Fruit fly (Drosophila melanogaster) whole organism, adult: ENCODE results near the gene CG7518.

Source experiments
- CG11617 ChIP-seq: fragments of 200-800 bp; sonication (Bioruptor generic); optimal IDR thresholded peaks from 2 replicates; lab custom pipeline; 2017; ENCODE audit warnings: mild to moderate bottlenecking, missing biosample characterization, missing genetic modification reagents, missing genetic modification characterization
- CG12768 ChIP-seq: fragments of 200-800 bp; sonication (Bioruptor generic); optimal IDR thresholded peaks from 2 replicates; lab custom pipeline; 2017; ENCODE audit warnings: missing biosample characterization, missing genetic modification characterization, mild to moderate bottlenecking, moderate library complexity, missing genetic modification reagents
- CG14711 ChIP-seq: fragments of 200-800 bp; sonication (Bioruptor generic); optimal IDR thresholded peaks from 2 replicates; lab custom pipeline; 2018; ENCODE audit warnings: missing biosample characterization, mild to moderate bottlenecking, missing genetic modification characterization, moderate library complexity
- CG1620 ChIP-seq: fragments of 200-800 bp; sonication (Bioruptor generic); optimal IDR thresholded peaks from 2 replicates; lab custom pipeline; 2016; ENCODE audit warnings: missing biosample characterization, missing genetic modification characterization
- CG33017 ChIP-seq: fragments of 200-800 bp; sonication (Bioruptor generic); optimal IDR thresholded peaks from 2 replicates; lab custom pipeline; 2018; ENCODE audit warnings: missing biosample characterization, mild to moderate bottlenecking, missing genetic modification characterization, moderate library complexity
- CG5204 ChIP-seq: fragments of 200-800 bp; sonication (Bioruptor generic); optimal IDR thresholded peaks from 2 replicates; lab custom pipeline; 2016; ENCODE audit warnings: missing biosample characterization, missing genetic modification characterization
- CG7045 ChIP-seq: fragments of 200-800 bp; sonication (Bioruptor generic); optimal IDR thresholded peaks from 2 replicates; lab custom pipeline; 2017; ENCODE audit warnings: missing biosample characterization, mild to moderate bottlenecking, missing genetic modification characterization
- CG7101 ChIP-seq: fragments of 200-800 bp; sonication (Bioruptor generic); optimal IDR thresholded peaks from 2 replicates; lab custom pipeline; 2018; ENCODE audit warnings: missing biosample characterization, mild to moderate bottlenecking, missing genetic modification characterization, moderate library complexity
- Clk ChIP-seq: fragments of 200-800 bp; sonication (Bioruptor generic); optimal IDR thresholded peaks from 2 replicates; lab custom pipeline; 2017; ENCODE audit warnings: missing biosample characterization, missing genetic modification characterization
- Crg-1 ChIP-seq: fragments of 200-800 bp; sonication (Bioruptor generic); optimal IDR thresholded peaks from 2 replicates; lab custom pipeline; 2016; ENCODE audit warnings: missing biosample characterization, missing genetic modification characterization
- Hr96 ChIP-seq: fragments of 200-800 bp; sonication (Bioruptor generic); optimal IDR thresholded peaks from 2 replicates; lab custom pipeline; 2016; ENCODE audit warnings: missing biosample characterization, missing genetic modification characterization
- Mnt ChIP-seq: fragments of 200-800 bp; sonication (Bioruptor generic); optimal IDR thresholded peaks from 2 replicates; lab custom pipeline; 2016; ENCODE audit warnings: missing biosample characterization, mild to moderate bottlenecking, missing genetic modification characterization
- bab1 ChIP-seq: fragments of 200-800 bp; sonication (Bioruptor generic); optimal IDR thresholded peaks from 3 replicates; lab custom pipeline; 2019; ENCODE audit warnings: missing biosample characterization, mild to moderate bottlenecking, missing genetic modification characterization, moderate library complexity
- cic ChIP-seq: fragments of 200-800 bp; sonication (Bioruptor generic); optimal IDR thresholded peaks from 2 replicates; lab custom pipeline; 2017; ENCODE audit warnings: missing biosample characterization, mild to moderate bottlenecking, missing genetic modification characterization, moderate library complexity
- cnc ChIP-seq, 2 experiments: fragments of >200 bp; optimal IDR thresholded peaks; 2 replicates each; lab custom pipeline; 2017
- kay ChIP-seq: fragments of 200-800 bp; sonication (Bioruptor generic); peaks from one replicate; lab custom pipeline; 2016; ENCODE audit warnings: missing biosample characterization, missing genetic modification characterization, borderline replicate concordance
- ovo ChIP-seq: fragments of 200-800 bp; sonication (Bioruptor generic); optimal IDR thresholded peaks from 2 replicates; lab custom pipeline; 2016; ENCODE audit warnings: missing biosample characterization, missing genetic modification characterization
- pad ChIP-seq: fragments of 200-800 bp; sonication (Bioruptor generic); optimal IDR thresholded peaks from 3 replicates; lab custom pipeline; 2017; ENCODE audit warnings: missing biosample characterization, missing genetic modification characterization, mild to moderate bottlenecking, moderate library complexity, missing genetic modification reagents
- tj ChIP-seq: fragments of 200-800 bp; sonication (Bioruptor generic); optimal IDR thresholded peaks from 3 replicates; lab custom pipeline; 2017; ENCODE audit warnings: missing biosample characterization, mild to moderate bottlenecking, missing genetic modification characterization, moderate library complexity
- toe ChIP-seq: fragments of 200-800 bp; sonication (Bioruptor generic); optimal IDR thresholded peaks from 2 replicates; lab custom pipeline; 2016; ENCODE audit warnings: missing biosample characterization, missing genetic modification characterization

The CG7518 gene

dm6 chr3R:13010905-13011620 lies 13.2 kb downstream of the CG7518 start, which contains the start of gene CG8031:
Gene CG8031, minus strand, starts transcription at chr3R:13011310.
- TF ChIP-seq bab1 (peak; percentile 21), CG7101 (tag; lab: Kevin White, UChicago) (peak; percentile 53), CG33017 (no peak), Mnt (GFP tag; lab: Kevin White, UChicago) (peak; percentile 51)

DNA sequence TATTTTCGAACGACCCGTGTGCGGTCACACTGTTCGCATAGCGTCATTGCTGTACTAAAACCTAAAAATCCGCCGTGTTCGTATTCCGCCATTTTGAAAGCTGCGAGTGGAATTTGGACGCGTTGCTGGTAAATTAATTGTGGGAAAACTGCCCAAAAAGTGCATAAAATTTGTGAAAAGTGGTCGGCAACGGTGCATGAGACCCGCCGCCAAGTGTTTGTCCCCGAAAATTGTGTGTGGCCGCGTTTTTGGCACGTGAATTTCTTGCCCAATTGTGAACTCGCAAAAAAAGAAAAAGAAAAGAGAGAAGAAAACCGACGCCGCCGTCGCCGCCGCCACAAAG lies 13.7 kb downstream of the CG7518 start, which contains the start of gene CtBP:
CtBP (plus strand) TSS at position 29 of the 343 bp plus-strand sequence.
- TF ChIP-seq CG7101 (tag; lab: Kevin White, UChicago), result no peak
- TF ChIP-seq CG33017, result no peak
- no peak for TF ChIP-seq CG11617
- TF ChIP-seq cic, result no peak
- no peak for TF ChIP-seq CG1620 (GFP tag; lab: Kevin White, UChicago)
- no peak for TF ChIP-seq CG7045 (GFP tag; lab: Kevin White, UChicago)
- no peak for TF ChIP-seq cnc (optimal IDR thresholded peaks at IDR 0.05; lab: Kevin White, UChicago)
- no peak for TF ChIP-seq ovo (GFP tag; lab: Kevin White, UChicago)
- TF ChIP-seq Crg-1 (GFP tag; lab: Kevin White, UChicago), result no peak
- no peak for TF ChIP-seq Clk (GFP tag; lab: Kevin White, UChicago)

DNA sequence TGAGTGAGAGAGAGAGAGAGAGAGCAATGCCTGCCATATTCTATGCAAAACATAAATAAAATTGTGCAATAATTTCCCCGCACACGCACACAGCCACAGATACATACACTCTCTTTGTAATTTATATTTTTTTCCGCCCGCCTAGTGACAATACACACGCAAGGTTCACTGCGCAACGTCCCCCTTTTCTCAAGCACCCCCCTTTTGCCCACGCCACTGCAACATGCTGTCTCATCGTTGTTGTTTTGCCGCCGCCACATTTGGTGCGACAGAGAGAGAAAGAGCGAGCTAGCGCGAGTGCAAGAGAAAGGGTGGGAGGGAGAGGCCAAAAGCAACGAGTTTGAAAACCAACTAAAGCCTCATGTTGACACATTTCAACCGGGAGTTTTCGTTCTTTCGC lies 14.5 kb downstream of the CG7518 start:
- TF ChIP-seq cic, result peak; percentile 83
- TF ChIP-seq CG5204 (GFP tag; lab: Kevin White, UChicago), result no peak
- peak; percentile 87 for TF ChIP-seq pad
- peak; percentile 63 for TF ChIP-seq Crg-1 (GFP tag; lab: Kevin White, UChicago)
- peak; percentile 91 to 95 for TF ChIP-seq cnc (optimal IDR thresholded peaks at IDR 0.05; lab: Kevin White, UChicago)
- TF ChIP-seq kay (GFP tag; lab: Kevin White, UChicago), result no peak
- peak; percentile 34 for TF ChIP-seq CG7045 (GFP tag; lab: Kevin White, UChicago)
- TF ChIP-seq Hr96 (GFP tag; lab: Kevin White, UChicago), result peak; percentile 72
- peak; percentile 80 for TF ChIP-seq CG12768
- peak; percentile 37 for TF ChIP-seq toe
- TF ChIP-seq Clk (GFP tag; lab: Kevin White, UChicago), result peak; percentile 30
- TF ChIP-seq CG7101 (tag; lab: Kevin White, UChicago), result peak; percentile 62
- peak; percentile 65 for TF ChIP-seq CG11617
- peak; percentile 63 for TF ChIP-seq CG14711
- peak; percentile 48 for TF ChIP-seq ovo (GFP tag; lab: Kevin White, UChicago)
- TF ChIP-seq Mnt (GFP tag; lab: Kevin White, UChicago), result peak; percentile 84
- TF ChIP-seq bab1, result peak; percentile 6
- peak; percentile 42 for TF ChIP-seq CG33017
- peak; percentile 80 for TF ChIP-seq tj (GFP tag; lab: Kevin White, UChicago)
- peak; percentile 71 for TF ChIP-seq CG1620 (GFP tag; lab: Kevin White, UChicago)

dm6 chr3R:13012990-13013389 lies 15.1 kb downstream of the CG7518 start:
- TF ChIP-seq CG7101 (tag; lab: Kevin White, UChicago) (no peak), pad (peak; percentile 43), ovo (GFP tag; lab: Kevin White, UChicago) (no peak)

DNA sequence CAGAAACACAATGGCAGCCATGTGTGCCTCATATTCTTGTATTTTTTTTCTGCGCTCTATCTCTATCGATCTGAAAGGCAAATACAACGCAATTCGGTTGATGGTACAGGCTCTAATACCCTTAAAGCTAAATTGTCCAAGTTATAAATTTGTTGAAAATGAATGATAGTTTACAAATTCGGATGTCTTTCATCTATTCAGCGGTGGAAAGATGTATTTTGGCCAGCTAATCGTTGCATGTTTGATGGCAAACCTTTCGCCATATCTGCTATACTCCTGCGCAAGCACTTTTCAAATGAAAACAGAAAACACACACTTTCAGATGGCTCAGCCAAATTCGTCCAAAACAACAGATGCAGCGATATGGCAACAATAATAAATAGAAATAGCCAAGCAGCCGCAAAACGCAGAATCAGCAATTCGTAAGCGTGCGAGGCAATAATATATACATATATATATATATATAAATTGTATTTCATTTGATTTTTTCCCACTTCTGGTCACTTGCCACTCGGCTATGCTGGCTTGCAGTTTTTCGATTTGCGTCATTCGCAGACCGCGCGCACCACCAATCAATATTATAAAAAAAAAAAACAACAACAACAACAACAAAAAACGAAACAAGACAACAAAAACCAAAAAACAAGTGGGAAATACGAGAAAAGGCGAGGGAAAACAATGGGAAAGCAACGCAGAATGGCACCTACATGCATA lies 16.4 kb downstream of the CG7518 start:
- TF ChIP-seq CG11617 (no peak), Mnt (GFP tag; lab: Kevin White, UChicago) (no peak), CG14711 (peak; percentile 23), kay (GFP tag; lab: Kevin White, UChicago) (peak; percentile 89), tj (GFP tag; lab: Kevin White, UChicago) (peak; percentile 96)

- TF ChIP-seq CG33017, result no peak
- TF ChIP-seq toe, result no peak
- no peak for TF ChIP-seq kay (GFP tag; lab: Kevin White, UChicago)
- no peak for TF ChIP-seq CG1620 (GFP tag; lab: Kevin White, UChicago)
- TF ChIP-seq CG5204 (GFP tag; lab: Kevin White, UChicago), result no peak
- TF ChIP-seq CG14711, result no peak
- TF ChIP-seq cnc (optimal IDR thresholded peaks at IDR 0.05; lab: Kevin White, UChicago), result no peak
- TF ChIP-seq bab1, result no peak
- no peak for TF ChIP-seq Clk (GFP tag; lab: Kevin White, UChicago)
- no peak for TF ChIP-seq cic
- no peak for TF ChIP-seq Mnt (GFP tag; lab: Kevin White, UChicago)
- TF ChIP-seq ovo (GFP tag; lab: Kevin White, UChicago), result no peak
- no peak for TF ChIP-seq pad
- no peak for TF ChIP-seq CG7045 (GFP tag; lab: Kevin White, UChicago)
- no peak for TF ChIP-seq CG11617
- no peak for TF ChIP-seq CG12768
- no peak for TF ChIP-seq CG7101 (tag; lab: Kevin White, UChicago)
Observed at dm6 chr3R:13015402-13015801, 17.5 kb downstream of the CG7518 start.
